Fruit fly (Drosophila melanogaster) S2 (cell line): ENCODE data around the gene Asciz.

Experiments
- CG8478 ChIP-seq: fragments of >200 bp; optimal IDR thresholded peaks from 2 replicates; lab custom pipeline; 2018
- CTCF ChIP-seq, 2 experiments: fragments of >200 bp; optimal IDR thresholded peaks; 2 replicates each; lab custom pipeline; 2018

dm6 chr3L:3166200-3166695, at the start of gene Asciz:
- no peak for TF ChIP-seq CG8478
- no peak for TF ChIP-seq CTCF (optimal IDR thresholded peaks at IDR 0.05; lab: Kevin White, UChicago)
